Fruit fly (Drosophila melanogaster): ENCODE data around the gene RhoU.

The RhoU gene

dm6 chrX:10057964-10058363, 28.4 kb upstream of the RhoU start:
- no peak for TF ChIP-seq Dif (GFP tag; optimal IDR thresholded peaks at IDR 0.05; ENCODE audit: partially characterized antibody)
- no peak for TF ChIP-seq Rel (GFP tag; optimal IDR thresholded peaks at IDR 0.05)
- TF ChIP-seq Rel (tag; optimal IDR thresholded peaks at IDR 0.05), result no peak
- no peak for TF ChIP-seq usp (GFP tag; optimal IDR thresholded peaks at IDR 0.05)
- TF ChIP-seq Myc (optimal IDR thresholded peaks at IDR 0.05), result no peak

- TF ChIP-seq fru (GFP tag; optimal IDR thresholded peaks at IDR 0.05) (no peak), jim (GFP tag; optimal IDR thresholded peaks at IDR 0.05) (no peak), HLH106 (tag; optimal IDR thresholded peaks at IDR 0.05) (no peak), psq (GFP tag; optimal IDR thresholded peaks at IDR 0.05) (no peak), Rel (GFP tag; optimal IDR thresholded peaks at IDR 0.05) (no peak), Rel (tag; optimal IDR thresholded peaks at IDR 0.05) (no peak), rgr (GFP tag; optimal IDR thresholded peaks at IDR 0.05) (no peak), woc (GFP tag; optimal IDR thresholded peaks at IDR 0.05) (no peak), Myc (optimal IDR thresholded peaks at IDR 0.05) (no peak), usp (GFP tag; optimal IDR thresholded peaks at IDR 0.05) (no peak), CrebA (GFP tag; optimal IDR thresholded peaks at IDR 0.05; ENCODE audit: borderline replicate concordance) (no peak), Hr78 (GFP tag; optimal IDR thresholded peaks at IDR 0.05) (no peak), tai (GFP tag; optimal IDR thresholded peaks at IDR 0.05) (no peak), Vsx2 (GFP tag; optimal IDR thresholded peaks at IDR 0.05; ENCODE audit: partially characterized antibody) (no peak), CG32264 (GFP tag; optimal IDR thresholded peaks at IDR 0.05) (no peak)
These were observed 25.0 kb upstream of the RhoU start, which contains the start of gene Gr9a for dm6 chrX:10061327-10061726. Gene Gr9a (plus strand): TSS chrX:10061627.

- TF ChIP-seq Jra (GFP tag; optimal IDR thresholded peaks at IDR 0.05), result no peak
- TF ChIP-seq Sp1 (GFP tag; optimal IDR thresholded peaks at IDR 0.05), result no peak
- TF ChIP-seq fru (GFP tag; optimal IDR thresholded peaks at IDR 0.05), result peak; percentile 63
- TF ChIP-seq sv (GFP tag; optimal IDR thresholded peaks at IDR 0.05), result no peak
- TF ChIP-seq foxo (GFP tag; optimal IDR thresholded peaks at IDR 0.05), result peak in 1 of 2 experiments; percentile 62
- TF ChIP-seq rgr (GFP tag; optimal IDR thresholded peaks at IDR 0.05), result peak; percentile 61
- no peak for TF ChIP-seq Hr78 (GFP tag; optimal IDR thresholded peaks at IDR 0.05)
- TF ChIP-seq N (GFP tag; optimal IDR thresholded peaks at IDR 0.05), result no peak
- peak; percentile 52 for TF ChIP-seq h (GFP tag; optimal IDR thresholded peaks at IDR 0.05)
- TF ChIP-seq Vsx2 (GFP tag; optimal IDR thresholded peaks at IDR 0.05; ENCODE audit: partially characterized antibody), result no peak
- no peak for TF ChIP-seq HLH106 (tag; optimal IDR thresholded peaks at IDR 0.05)
- no peak for TF ChIP-seq Abd-B (GFP tag; optimal IDR thresholded peaks at IDR 0.05)
- TF ChIP-seq GATAd (GFP tag; optimal IDR thresholded peaks at IDR 0.05), result no peak
- no peak for TF ChIP-seq Dfd (GFP tag; optimal IDR thresholded peaks at IDR 0.05)
- TF ChIP-seq CG32264 (GFP tag; optimal IDR thresholded peaks at IDR 0.05), result no peak
- TF ChIP-seq CG9705 (GFP tag; optimal IDR thresholded peaks at IDR 0.05), result no peak
- peak; percentile 68 for TF ChIP-seq ey (GFP tag; optimal IDR thresholded peaks at IDR 0.05)
- peak; percentile 20 for TF ChIP-seq dmrt93B (GFP tag; optimal IDR thresholded peaks at IDR 0.05)
- peak; percentile 36 for TF ChIP-seq Hnf4 (GFP tag; optimal IDR thresholded peaks at IDR 0.05)
- TF ChIP-seq Mio (GFP tag; optimal IDR thresholded peaks at IDR 0.05), result no peak
- TF ChIP-seq br (GFP tag; optimal IDR thresholded peaks at IDR 0.05), result peak; percentile 48
- no peak for TF ChIP-seq Myc (optimal IDR thresholded peaks at IDR 0.05)
- no peak for TF ChIP-seq Rel (GFP tag; optimal IDR thresholded peaks at IDR 0.05)
- TF ChIP-seq Rel (tag; optimal IDR thresholded peaks at IDR 0.05), result no peak
- TF ChIP-seq OdsH (GFP tag; optimal IDR thresholded peaks at IDR 0.05), result peak; percentile 49
- peak; percentile 39 for TF ChIP-seq psq (GFP tag; optimal IDR thresholded peaks at IDR 0.05)
- no peak for TF ChIP-seq jim (GFP tag; optimal IDR thresholded peaks at IDR 0.05)
- no peak for TF ChIP-seq Hr83 (GFP tag; optimal IDR thresholded peaks at IDR 0.05; ENCODE audit: poor library complexity, severe bottlenecking)
- no peak for TF ChIP-seq pan (optimal IDR thresholded peaks at IDR 0.05)
- TF ChIP-seq tai (GFP tag; optimal IDR thresholded peaks at IDR 0.05), result no peak
- TF ChIP-seq woc (GFP tag; optimal IDR thresholded peaks at IDR 0.05), result peak; percentile 42
- TF ChIP-seq Dif (GFP tag; optimal IDR thresholded peaks at IDR 0.05; ENCODE audit: partially characterized antibody), result no peak
- TF ChIP-seq brk (GFP tag; optimal IDR thresholded peaks at IDR 0.05), result no peak
- no peak for TF ChIP-seq dl (GFP tag; optimal IDR thresholded peaks at IDR 0.05; ENCODE audit: insufficient read depth in 1 of 2, partially characterized antibody in 2 of 2)
- TF ChIP-seq CrebA (GFP tag; optimal IDR thresholded peaks at IDR 0.05; ENCODE audit: borderline replicate concordance), result no peak
- no peak for TF ChIP-seq lola (GFP tag; optimal IDR thresholded peaks at IDR 0.05)
- TF ChIP-seq sage (GFP tag; optimal IDR thresholded peaks at IDR 0.05), result no peak
These were observed 18.8 kb upstream of the RhoU start for dm6 chrX:10067528-10067927.

Data from whole organism, wandering third instar larva.